Worm (Caenorhabditis elegans) whole organism, L4 larva: ENCODE measurements around the gene ethe-1.

Source experiments
- F26F4.8 ChIP-seq: fragments of 200-800 bp; sonication (Bioruptor generic); conservative IDR thresholded peaks from 2 replicates; pipeline ENCODE4 v1.3.6; 2022; ENCODE audit warnings: missing genetic modification characterization, missing compliant biosample characterization
- F44E2.7 ChIP-seq: fragments of 200-800 bp; sonication (Bioruptor generic); IDR thresholded peaks from 2 replicates; pipeline ENCODE4 v2.1.2; 2022; ENCODE audit warnings: missing genetic modification characterization, missing compliant biosample characterization
- F49E8.2 ChIP-seq: sonication (generic microtip); optimal IDR thresholded peaks from 2 replicates; lab custom pipeline; 2016; ENCODE audit warnings: missing compliant biosample characterization, mild to moderate bottlenecking, missing genetic modification characterization, borderline replicate concordance
- T20F7.1 ChIP-seq: fragments of 200-800 bp; sonication (Bioruptor generic); optimal IDR thresholded peaks from 2 replicates; lab custom pipeline; 2018; ENCODE audit warnings: mild to moderate bottlenecking, missing genetic modification characterization, missing compliant biosample characterization
- aha-1 ChIP-seq: fragments of 150-350 bp; peaks from one replicate; lab custom pipeline; 2014; ENCODE audit warnings: missing biosample characterization, missing genetic modification characterization
- arid-1 ChIP-seq: fragments of 200-800 bp; sonication (Bioruptor generic); conservative IDR thresholded peaks from 2 replicates; pipeline ENCODE4 v1.3.6; 2022; ENCODE audit warnings: missing genetic modification reagents, missing genetic modification characterization, missing compliant biosample characterization
- ceh-62 ChIP-seq: sonication (generic microtip); optimal IDR thresholded peaks from 2 replicates; lab custom pipeline; 2017; ENCODE audit warnings: missing biosample characterization, missing genetic modification characterization
- cey-2 ChIP-seq: sonication (generic microtip); optimal IDR thresholded peaks from 3 replicates; lab custom pipeline; 2017; ENCODE audit warnings: missing genetic modification characterization, mild to moderate bottlenecking, missing compliant biosample characterization, antibody characterized with exemption, borderline replicate concordance; ENCODE audit not compliant: insufficient read depth
- daf-16 ChIP-seq, 3 experiments: sonication (generic microtip); optimal IDR thresholded peaks; 2 replicates each; lab custom pipeline; 2016 to 2017; ENCODE audit warnings: missing genetic modification characterization in 3 of 3, missing genetic modification reagents in 3 of 3, mild to moderate bottlenecking in 2 of 3, missing compliant biosample characterization in 2 of 3, missing biosample characterization in 1 of 3, moderate library complexity in 1 of 3
- daf-19 ChIP-seq: fragments of 200-800 bp; sonication (Bioruptor generic); conservative IDR thresholded peaks from 2 replicates; pipeline ENCODE4 v1.3.6; 2022; ENCODE audit warnings: missing genetic modification characterization, missing compliant biosample characterization
- daf-8 ChIP-seq: fragments of 200-800 bp; sonication (Bioruptor generic); IDR thresholded peaks from 2 replicates; pipeline ENCODE4 v1.3.6; 2022; ENCODE audit warnings: missing genetic modification characterization, missing compliant biosample characterization
- dmd-6 ChIP-seq: fragments of 200-800 bp; sonication (Bioruptor generic); IDR thresholded peaks from 2 replicates; pipeline ENCODE4 v1.3.6; 2022; ENCODE audit warnings: missing genetic modification reagents, missing genetic modification characterization, missing compliant biosample characterization
- dve-1 ChIP-seq: sonication (generic microtip); optimal IDR thresholded peaks from 2 replicates; lab custom pipeline; 2017; ENCODE audit warnings: antibody characterized with exemption, mild to moderate bottlenecking, missing genetic modification characterization, missing compliant biosample characterization; ENCODE audit not compliant: insufficient read depth
- hif-1 ChIP-seq, 2 experiments: sonication (generic microtip); optimal IDR thresholded peaks; 2 replicates each; lab custom pipeline; 2016 to 2017; ENCODE audit warnings: missing compliant biosample characterization in 2 of 2, missing genetic modification characterization in 2 of 2, missing genetic modification reagents in 2 of 2, missing genotype in 2 of 2, mild to moderate bottlenecking in 1 of 2
- hlh-11 ChIP-seq: fragments of 200-800 bp; sonication (Bioruptor generic); optimal IDR thresholded peaks from 2 replicates; lab custom pipeline; 2018; ENCODE audit warnings: mild to moderate bottlenecking, missing genetic modification characterization, missing compliant biosample characterization
- hlh-30 ChIP-seq: sonication (generic microtip); optimal IDR thresholded peaks from 2 replicates; lab custom pipeline; 2017; ENCODE audit warnings: antibody characterized with exemption, mild to moderate bottlenecking, missing genetic modification characterization, missing compliant biosample characterization; ENCODE audit not compliant: insufficient read depth
- jun-1 ChIP-seq: fragments of 150-350 bp; optimal IDR thresholded peaks from 2 replicates; lab custom pipeline; 2014; ENCODE audit warnings: missing biosample characterization, missing genetic modification reagents, missing genetic modification characterization
- lin-15B ChIP-seq: fragments of 150-350 bp; sonication (generic microtip); optimal IDR thresholded peaks from 3 replicates; lab custom pipeline; 2014; ENCODE audit warnings: missing biosample characterization, missing genetic modification characterization
- lin-38 ChIP-seq: fragments of 200-800 bp; sonication (Bioruptor generic); IDR thresholded peaks from 2 replicates; pipeline ENCODE4 v1.3.6; 2022; ENCODE audit warnings: missing genetic modification reagents, missing genetic modification characterization, missing compliant biosample characterization
- lir-3 ChIP-seq: sonication (generic microtip); optimal IDR thresholded peaks from 2 replicates; lab custom pipeline; 2016; ENCODE audit warnings: mild to moderate bottlenecking, missing genetic modification characterization, missing compliant biosample characterization
- lsy-2 ChIP-seq, 2 experiments: fragments of 150-350 bp in 1 of 2; sonication (generic microtip) in 1 of 2; optimal IDR thresholded peaks; 2 replicates each; lab custom pipeline; 2014 to 2017; ENCODE audit warnings: missing biosample characterization in 2 of 2, missing genetic modification characterization in 2 of 2
- madf-9 ChIP-seq: fragments of 200-800 bp; sonication (Bioruptor generic); conservative IDR thresholded peaks from 2 replicates; pipeline ENCODE4 v1.3.6; 2022; ENCODE audit warnings: missing genetic modification reagents, missing genetic modification characterization, missing compliant biosample characterization
- mdl-1 ChIP-seq, 2 experiments: fragments of 150-350 bp in 1 of 2; sonication (generic microtip) in 1 of 2; optimal IDR thresholded peaks; 2 replicates each; lab custom pipeline; 2014 to 2017; ENCODE audit warnings: missing biosample characterization in 2 of 2, missing genetic modification characterization in 2 of 2
- mdt-29 ChIP-seq: fragments of 200-800 bp; sonication (Bioruptor generic); IDR thresholded peaks from 2 replicates; pipeline ENCODE4 v1.3.6; 2022; ENCODE audit warnings: missing genetic modification reagents, missing genetic modification characterization, missing compliant biosample characterization
- mep-1 ChIP-seq: fragments of 150-350 bp; sonication (generic microtip); optimal IDR thresholded peaks from 3 replicates; lab custom pipeline; 2014; ENCODE audit warnings: missing biosample characterization, missing genetic modification characterization
- mxl-2 ChIP-seq: fragments of 200-800 bp; sonication (Bioruptor generic); conservative IDR thresholded peaks from 2 replicates; pipeline ENCODE4 v1.3.6; 2022; ENCODE audit warnings: missing genetic modification reagents, missing genetic modification characterization, missing compliant biosample characterization
- nhr-10 ChIP-seq: fragments of 150-350 bp; optimal IDR thresholded peaks from 2 replicates; lab custom pipeline; 2014; ENCODE audit warnings: missing biosample characterization, missing genetic modification characterization
- nhr-111 ChIP-seq: fragments of 200-800 bp; sonication (Bioruptor generic); optimal IDR thresholded peaks from 2 replicates; lab custom pipeline; 2018; ENCODE audit warnings: mild to moderate bottlenecking, missing genetic modification characterization, missing compliant biosample characterization
- nhr-25 ChIP-seq: sonication (generic microtip); optimal IDR thresholded peaks from 2 replicates; lab custom pipeline; 2017; ENCODE audit warnings: missing genetic modification characterization, mild to moderate bottlenecking, missing compliant biosample characterization, antibody characterized with exemption, moderate library complexity, borderline replicate concordance; ENCODE audit not compliant: insufficient read depth
- nhr-28 ChIP-seq: fragments of 150-350 bp; optimal IDR thresholded peaks from 2 replicates; lab custom pipeline; 2014; ENCODE audit warnings: missing biosample characterization, missing genetic modification characterization
- nhr-48 ChIP-seq: sonication (generic microtip); optimal IDR thresholded peaks from 2 replicates; lab custom pipeline; 2016; ENCODE audit warnings: mild to moderate bottlenecking, missing genetic modification characterization, missing compliant biosample characterization
- nhr-77 ChIP-seq: fragments of 150-350 bp; optimal IDR thresholded peaks from 2 replicates; lab custom pipeline; 2014; ENCODE audit warnings: missing biosample characterization, missing genetic modification characterization
- pqm-1 ChIP-seq: sonication (generic microtip); optimal IDR thresholded peaks from 2 replicates; lab custom pipeline; 2017; ENCODE audit warnings: missing biosample characterization, missing genetic modification characterization
- snpc-4 ChIP-seq: fragments of 150-350 bp; optimal IDR thresholded peaks from 2 replicates; lab custom pipeline; 2014; ENCODE audit warnings: missing biosample characterization, missing genetic modification characterization
- spr-3 ChIP-seq: fragments of 200-800 bp; sonication (Bioruptor generic); optimal IDR thresholded peaks from 2 replicates; lab custom pipeline; 2018; ENCODE audit warnings: mild to moderate bottlenecking, missing genetic modification characterization, missing compliant biosample characterization
- tag-97 ChIP-seq: fragments of 200-800 bp; sonication (Bioruptor generic); IDR thresholded peaks from 2 replicates; pipeline ENCODE4 v1.3.6; 2022; ENCODE audit warnings: missing genetic modification characterization, missing compliant biosample characterization
- tra-1 ChIP-seq: fragments of 200-800 bp; sonication (Bioruptor generic); IDR thresholded peaks from 2 replicates; pipeline ENCODE4 v1.3.6; 2022; ENCODE audit warnings: missing genetic modification reagents, missing genetic modification characterization, missing compliant biosample characterization
- unc-62 ChIP-seq, 3 experiments: fragments of 150-350 bp in 1 of 3; sonication (generic microtip); optimal IDR thresholded peaks in 2 of 3; peaks in 1 of 3; 1 replicate in 1 of 3; 2 replicates in 2 of 3; lab custom pipeline; 2014 to 2017; ENCODE audit warnings: missing biosample characterization in 3 of 3, missing genetic modification characterization in 3 of 3, missing genetic modification reagents in 3 of 3, missing genotype in 1 of 3
- zfp-2 ChIP-seq: sonication (generic microtip); optimal IDR thresholded peaks from 2 replicates; lab custom pipeline; 2016; ENCODE audit warnings: mild to moderate bottlenecking, missing genetic modification characterization, missing compliant biosample characterization
- zfp-3 ChIP-seq: fragments of 200-800 bp; sonication (Bioruptor generic); conservative IDR thresholded peaks from 2 replicates; pipeline ENCODE4 v1.3.6; 2022; ENCODE audit warnings: missing genetic modification reagents, missing genetic modification characterization, missing compliant biosample characterization
- zip-11 ChIP-seq: fragments of 200-800 bp; sonication (Bioruptor generic); IDR thresholded peaks from 2 replicates; pipeline ENCODE4 v1.3.6; 2022; ENCODE audit warnings: missing genetic modification characterization, missing compliant biosample characterization
- zip-2 ChIP-seq: fragments of 150-350 bp; optimal IDR thresholded peaks from 2 replicates; lab custom pipeline; 2014; ENCODE audit warnings: missing biosample characterization, missing genetic modification characterization
- ztf-7 ChIP-seq: fragments of 150-350 bp; optimal IDR thresholded peaks from 2 replicates; lab custom pipeline; 2014; ENCODE audit warnings: missing biosample characterization, missing genetic modification characterization

The ethe-1 gene

DNA sequence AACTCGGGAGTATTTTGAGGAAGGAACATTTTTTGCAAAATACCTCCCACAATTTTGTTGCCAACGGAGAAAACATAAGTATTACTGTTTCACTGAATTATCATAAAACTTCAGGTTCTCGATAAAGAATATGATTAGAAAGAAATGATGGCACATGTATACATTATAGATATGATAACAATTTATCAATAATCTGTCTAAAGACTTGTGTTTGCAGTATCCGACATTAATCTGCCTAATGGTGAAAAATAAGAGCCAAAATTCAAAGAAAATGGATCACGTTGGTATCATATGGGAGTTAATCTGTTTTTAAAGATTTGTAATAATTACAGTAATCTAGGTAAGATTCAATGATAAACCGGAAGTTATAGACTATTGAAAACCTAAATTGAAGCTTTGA lies 12.1 kb upstream of the ethe-1 start:
- no peak for TF ChIP-seq arid-1 (GFP tag; lab: Robert Waterston, UW)
- no peak for TF ChIP-seq jun-1 (tag; lab: Kevin White, UChicago)
- no peak for TF ChIP-seq hlh-30 (tag; lab: Kevin White, UChicago)
- TF ChIP-seq, all 104 proteins: peak for 0

DNA sequence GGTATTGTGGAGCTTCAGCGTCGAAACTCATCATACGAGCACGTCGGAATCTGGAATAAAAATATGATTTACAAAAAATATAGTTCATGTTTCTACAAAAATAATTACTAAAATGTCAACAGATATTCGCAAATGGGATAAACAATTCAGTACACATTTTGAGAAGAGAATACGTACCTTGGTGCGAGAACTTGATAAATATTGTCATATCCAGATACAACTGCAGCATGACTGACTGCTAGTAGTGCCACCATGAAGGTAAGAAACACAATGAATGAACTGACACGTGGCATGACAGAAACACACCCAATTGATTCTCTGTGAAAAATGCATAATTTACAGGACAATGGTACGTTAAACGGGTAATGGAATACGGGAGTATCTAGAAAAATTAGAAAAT lies 10.0 kb upstream of the ethe-1 start, which contains the start of gene nlp-35:
Gene nlp-35 (minus strand): TSS at position 319 of the 400 bp plus-strand sequence.
- TF ChIP-seq F44E2.7, result no peak
- no peak for TF ChIP-seq zip-2 (tag; lab: Kevin White, UChicago)
- TF ChIP-seq zip-11, result no peak
- 0 out of 2 replicates have a peak, but pooled peaks have one; percentile 63 for TF ChIP-seq zfp-3
- TF ChIP-seq tag-97 (GFP tag; lab: Robert Waterston, UW), result no peak
- no peak for TF ChIP-seq daf-19 (GFP tag; lab: Robert Waterston, UW)
- TF ChIP-seq lin-38 (GFP tag; lab: Robert Waterston, UW), result no peak
- TF ChIP-seq nhr-48, result no peak
- no peak for TF ChIP-seq F49E8.2 (tag; lab: Kevin White, UChicago)
- TF ChIP-seq mdt-29 (GFP tag; lab: Robert Waterston, UW), result 0 out of 2 replicates have a peak, but pooled peaks have one; percentile 52
- no peak for TF ChIP-seq daf-8 (GFP tag; lab: Robert Waterston, UW)
- TF ChIP-seq nhr-10 (tag; lab: Kevin White, UChicago), result no peak

DNA sequence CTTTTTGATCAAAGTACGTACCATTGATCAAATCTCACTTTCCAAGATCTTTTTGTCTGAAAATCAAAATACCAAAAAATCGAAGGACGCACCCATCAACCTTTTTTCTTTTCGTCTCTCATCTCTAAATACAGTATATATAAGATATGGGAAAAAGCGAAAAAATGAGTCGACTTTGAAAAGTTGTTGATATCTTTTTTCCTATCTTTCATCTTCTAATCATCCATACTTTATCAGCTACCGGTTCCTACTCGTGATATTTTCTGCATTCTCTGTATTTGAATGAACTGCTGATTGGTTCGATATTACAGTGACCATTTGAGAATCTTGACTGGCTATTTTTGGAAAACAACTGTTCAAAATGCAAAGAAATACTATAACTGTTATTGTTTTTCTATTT lies 8.3 kb upstream of the ethe-1 start, which contains the start of gene C33A12.19:
Gene C33A12.19 (plus strand): TSS at position 169 of the 400 bp plus-strand sequence.
- TF ChIP-seq nhr-28 (tag; lab: Kevin White, UChicago), result peak; percentile 56
- TF ChIP-seq lsy-2 (tag; optimal IDR thresholded peaks at IDR 0.05; lab: Kevin White, UChicago), result peak in 1 of 2 experiments; percentile 37
- TF ChIP-seq dmd-6 (GFP tag; lab: Robert Waterston, UW), result peak; percentile 36
- peak; percentile 53 for TF ChIP-seq hlh-30 (tag; lab: Kevin White, UChicago)
- no peak for TF ChIP-seq F26F4.8
- peak; percentile 20 for TF ChIP-seq cey-2 (tag; lab: Kevin White, UChicago)
- TF ChIP-seq ceh-62 (tag; lab: Kevin White, UChicago), result no peak
- peak in 1 of 2 experiments; percentile 74 for TF ChIP-seq mdl-1 (tag; optimal IDR thresholded peaks at IDR 0.05; lab: Kevin White, UChicago)
- peak; percentile 34 for TF ChIP-seq dve-1
- peak in 1 of 2 experiments; percentile 88 for TF ChIP-seq unc-62 (GFP tag; optimal IDR thresholded peaks at IDR 0.05 in 1 of 2; lab: Kevin White, UChicago)
- no peak for TF ChIP-seq unc-62 (tag; optimal IDR thresholded peaks at IDR 0.05; lab: Kevin White, UChicago)
- TF ChIP-seq hlh-11 (tag; lab: Kevin White, UChicago), result peak; percentile 50
- TF ChIP-seq mxl-2 (GFP tag; lab: Robert Waterston, UW), result no peak
- TF ChIP-seq daf-19 (GFP tag; lab: Robert Waterston, UW), result no peak
- TF ChIP-seq nhr-77 (tag; lab: Kevin White, UChicago), result peak; percentile 19
- TF ChIP-seq lir-3 (tag; lab: Kevin White, UChicago), result no peak

DNA sequence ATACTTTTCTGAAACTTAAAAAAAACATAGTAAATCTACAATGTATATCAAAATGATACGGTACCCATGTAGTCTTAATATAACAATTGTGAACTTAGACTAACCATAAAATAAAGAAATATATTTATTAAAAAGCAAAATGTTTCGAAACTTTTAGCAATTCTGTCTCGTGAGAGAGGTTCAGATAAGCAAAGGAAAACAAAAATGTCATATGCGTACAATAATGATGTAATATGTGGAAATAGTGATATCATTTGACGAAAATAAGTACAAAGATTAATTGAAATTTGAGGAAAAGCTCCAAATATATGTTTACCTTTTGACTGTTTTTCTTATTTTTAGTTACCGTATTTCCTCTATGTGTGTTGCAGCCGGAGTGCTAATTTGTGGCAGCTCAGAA lies 5.6 kb upstream of the ethe-1 start:
- TF ChIP-seq cey-2 (tag; lab: Kevin White, UChicago) (no peak), zfp-2 (tag; lab: Kevin White, UChicago) (no peak), mep-1 (tag; lab: Kevin White, UChicago) (peak; percentile 3), aha-1 (no peak), daf-16 (GFP tag; optimal IDR thresholded peaks at IDR 0.05; lab: Kevin White, UChicago) (no peak), daf-16 (tag; optimal IDR thresholded peaks at IDR 0.05; lab: Kevin White, UChicago) (peak; percentile 72), spr-3 (no peak), hif-1 (tag; optimal IDR thresholded peaks at IDR 0.05; lab: Kevin White, UChicago) (peak in 1 of 2 experiments; percentile 40), nhr-111 (GFP tag; lab: Kevin White, UChicago) (no peak), zip-2 (tag; lab: Kevin White, UChicago) (peak; percentile 76), zfp-3 (no peak), lin-15B (no peak), nhr-77 (tag; lab: Kevin White, UChicago) (peak; percentile 15), nhr-25 (tag; lab: Kevin White, UChicago) (no peak), snpc-4 (tag; lab: Kevin White, UChicago) (no peak), tra-1 (GFP tag; lab: Robert Waterston, UW) (no peak), F49E8.2 (tag; lab: Kevin White, UChicago) (no peak), ztf-7 (peak; percentile 94), pqm-1 (no peak), madf-9 (no peak), lsy-2 (tag; optimal IDR thresholded peaks at IDR 0.05; lab: Kevin White, UChicago) (peak in 1 of 2 experiments; percentile 25), T20F7.1 (GFP tag; lab: Kevin White, UChicago) (peak; percentile 55)
